Worm (Caenorhabditis elegans) whole organism, L4 larva: ENCODE data around the gene C23H3.9.

Experiments used
- F10B5.3 ChIP-seq: sonication (generic microtip); optimal IDR thresholded peaks from 2 replicates; lab custom pipeline; 2016; ENCODE audit warnings: mild to moderate bottlenecking, missing genetic modification characterization, missing compliant biosample characterization
- R02D3.7 ChIP-seq: fragments of 150-350 bp; sonication (generic microtip); optimal IDR thresholded peaks from 3 replicates; lab custom pipeline; 2014; ENCODE audit warnings: missing biosample characterization, missing genetic modification characterization
- aha-1 ChIP-seq: fragments of 150-350 bp; peaks from one replicate; lab custom pipeline; 2014; ENCODE audit warnings: missing biosample characterization, missing genetic modification characterization
- aly-2 ChIP-seq: sonication (generic microtip); optimal IDR thresholded peaks from 2 replicates; lab custom pipeline; 2018; ENCODE audit warnings: missing biosample characterization, missing genetic modification characterization
- ceh-32 ChIP-seq: sonication (generic microtip); optimal IDR thresholded peaks from 2 replicates; lab custom pipeline; 2016; ENCODE audit warnings: mild to moderate bottlenecking, missing genetic modification characterization, missing compliant biosample characterization; ENCODE audit not compliant: poor library complexity
- ceh-82 ChIP-seq: sonication (generic microtip); optimal IDR thresholded peaks from 2 replicates; lab custom pipeline; 2017; ENCODE audit warnings: missing biosample characterization, missing genetic modification characterization
- cey-2 ChIP-seq: sonication (generic microtip); optimal IDR thresholded peaks from 3 replicates; lab custom pipeline; 2017; ENCODE audit warnings: missing genetic modification characterization, mild to moderate bottlenecking, missing compliant biosample characterization, antibody characterized with exemption, borderline replicate concordance; ENCODE audit not compliant: insufficient read depth
- ctbp-1 ChIP-seq: fragments of 200-800 bp; sonication (Bioruptor generic); IDR thresholded peaks from 2 replicates; pipeline ENCODE4 v1.3.6; 2022; ENCODE audit warnings: missing genetic modification reagents, missing genetic modification characterization, missing compliant biosample characterization
- daf-16 ChIP-seq, 3 experiments: sonication (generic microtip); optimal IDR thresholded peaks; 2 replicates each; lab custom pipeline; 2016 to 2017; ENCODE audit warnings: missing genetic modification characterization in 3 of 3, missing genetic modification reagents in 3 of 3, mild to moderate bottlenecking in 2 of 3, missing compliant biosample characterization in 2 of 3, missing biosample characterization in 1 of 3, moderate library complexity in 1 of 3
- dmd-8 ChIP-seq: fragments of 200-800 bp; sonication (Bioruptor generic); IDR thresholded peaks from 2 replicates; pipeline ENCODE4 v1.3.6; 2022; ENCODE audit warnings: missing genetic modification characterization, missing compliant biosample characterization
- dmd-9 ChIP-seq: fragments of 200-800 bp; sonication (Bioruptor generic); IDR thresholded peaks from 2 replicates; pipeline ENCODE4 v1.3.6; 2022; ENCODE audit warnings: missing genetic modification reagents, missing genetic modification characterization, missing compliant biosample characterization
- duxl-1 ChIP-seq: sonication (generic microtip); optimal IDR thresholded peaks from 2 replicates; lab custom pipeline; 2016; ENCODE audit warnings: mild to moderate bottlenecking, missing genetic modification characterization, moderate library complexity, missing compliant biosample characterization; ENCODE audit not compliant: poor library complexity
- dve-1 ChIP-seq: sonication (generic microtip); optimal IDR thresholded peaks from 2 replicates; lab custom pipeline; 2017; ENCODE audit warnings: antibody characterized with exemption, mild to moderate bottlenecking, missing genetic modification characterization, missing compliant biosample characterization; ENCODE audit not compliant: insufficient read depth
- egl-27 ChIP-seq: sonication (generic microtip); optimal IDR thresholded peaks from 3 replicates; lab custom pipeline; 2017; ENCODE audit warnings: missing biosample characterization, missing genetic modification reagents, missing genetic modification characterization
- egl-43 ChIP-seq: fragments of 200-800 bp; sonication (Bioruptor generic); IDR thresholded peaks from 2 replicates; pipeline ENCODE4 v1.3.6; 2022; ENCODE audit warnings: missing genetic modification reagents, missing genetic modification characterization, missing compliant biosample characterization
- fos-1 ChIP-seq: fragments of 150-350 bp; optimal IDR thresholded peaks from 2 replicates; lab custom pipeline; 2014; ENCODE audit warnings: missing biosample characterization, missing genetic modification characterization
- hlh-11 ChIP-seq: fragments of 200-800 bp; sonication (Bioruptor generic); optimal IDR thresholded peaks from 2 replicates; lab custom pipeline; 2018; ENCODE audit warnings: mild to moderate bottlenecking, missing genetic modification characterization, missing compliant biosample characterization
- hlh-30 ChIP-seq: sonication (generic microtip); optimal IDR thresholded peaks from 2 replicates; lab custom pipeline; 2017; ENCODE audit warnings: antibody characterized with exemption, mild to moderate bottlenecking, missing genetic modification characterization, missing compliant biosample characterization; ENCODE audit not compliant: insufficient read depth
- lin-15B ChIP-seq: fragments of 150-350 bp; sonication (generic microtip); optimal IDR thresholded peaks from 3 replicates; lab custom pipeline; 2014; ENCODE audit warnings: missing biosample characterization, missing genetic modification characterization
- nhr-237 ChIP-seq: sonication (generic microtip); optimal IDR thresholded peaks from 2 replicates; lab custom pipeline; 2017; ENCODE audit warnings: missing biosample characterization, missing genetic modification characterization
- nhr-28 ChIP-seq: fragments of 150-350 bp; optimal IDR thresholded peaks from 2 replicates; lab custom pipeline; 2014; ENCODE audit warnings: missing biosample characterization, missing genetic modification characterization
- nhr-41 ChIP-seq: fragments of 200-800 bp; sonication (Bioruptor generic); IDR thresholded peaks from 2 replicates; pipeline ENCODE4 v1.3.6; 2022; ENCODE audit warnings: missing genetic modification reagents, missing genetic modification characterization, missing compliant biosample characterization
- nhr-42 ChIP-seq: fragments of 200-800 bp; sonication (Bioruptor generic); IDR thresholded peaks from 2 replicates; pipeline ENCODE4 v1.3.6; 2022; ENCODE audit warnings: missing genetic modification characterization, missing compliant biosample characterization
- nhr-48 ChIP-seq: sonication (generic microtip); optimal IDR thresholded peaks from 2 replicates; lab custom pipeline; 2016; ENCODE audit warnings: mild to moderate bottlenecking, missing genetic modification characterization, missing compliant biosample characterization
- nhr-6 ChIP-seq: fragments of 150-350 bp; optimal IDR thresholded peaks from 2 replicates; lab custom pipeline; 2014; ENCODE audit warnings: missing biosample characterization, missing genetic modification characterization
- pha-4 ChIP-seq, 2 experiments: fragments of 150-350 bp in 1 of 2; fragments of 200-800 bp in 1 of 2; sonication (Bioruptor generic) in 1 of 2; IDR thresholded peaks in 1 of 2; optimal IDR thresholded peaks in 1 of 2; 2 replicates each; pipeline versions ENCODE4 v1.3.6 to Lab custom; 2014 to 2022; ENCODE audit warnings: missing genetic modification characterization in 2 of 2, missing genetic modification reagents in 2 of 2, missing biosample characterization in 1 of 2, missing compliant biosample characterization in 1 of 2
- pqm-1 ChIP-seq: sonication (generic microtip); optimal IDR thresholded peaks from 2 replicates; lab custom pipeline; 2017; ENCODE audit warnings: missing biosample characterization, missing genetic modification characterization
- sdz-12 ChIP-seq: fragments of 200-800 bp; sonication (Bioruptor generic); optimal IDR thresholded peaks from 2 replicates; lab custom pipeline; 2018; ENCODE audit warnings: mild to moderate bottlenecking, missing genetic modification characterization, missing compliant biosample characterization
- snpc-1.2 ChIP-seq: fragments of 200-800 bp; sonication (Bioruptor generic); IDR thresholded peaks from 2 replicates; pipeline ENCODE4 v1.3.6; 2022; ENCODE audit warnings: missing genetic modification reagents, missing genetic modification characterization, missing compliant biosample characterization
- spr-3 ChIP-seq: fragments of 200-800 bp; sonication (Bioruptor generic); optimal IDR thresholded peaks from 2 replicates; lab custom pipeline; 2018; ENCODE audit warnings: mild to moderate bottlenecking, missing genetic modification characterization, missing compliant biosample characterization
- unc-130 ChIP-seq: sonication (generic microtip); optimal IDR thresholded peaks from 2 replicates; lab custom pipeline; 2016; ENCODE audit warnings: missing genetic modification reagents, missing genetic modification characterization, missing compliant biosample characterization
- vab-7 ChIP-seq: fragments of 200-800 bp; sonication (Bioruptor generic); IDR thresholded peaks from 2 replicates; pipeline ENCODE4 v1.3.6; 2022; ENCODE audit warnings: missing genetic modification reagents, missing genetic modification characterization, missing compliant biosample characterization
- zip-11 ChIP-seq: fragments of 200-800 bp; sonication (Bioruptor generic); IDR thresholded peaks from 2 replicates; pipeline ENCODE4 v1.3.6; 2022; ENCODE audit warnings: missing genetic modification characterization, missing compliant biosample characterization
- ztf-7 ChIP-seq: fragments of 150-350 bp; optimal IDR thresholded peaks from 2 replicates; lab custom pipeline; 2014; ENCODE audit warnings: missing biosample characterization, missing genetic modification characterization

Gene C23H3.9

ce11 chrII:79166-79565, at the start of gene C23H3.9:
TSS of gene C23H3.9 (minus strand) at chrII:79266.
- no peak for TF ChIP-seq R02D3.7
- TF ChIP-seq ctbp-1 (GFP tag; lab: Robert Waterston, UW): no peak
- TF ChIP-seq dmd-8 (GFP tag; lab: Robert Waterston, UW): no peak
- no peak for TF ChIP-seq snpc-1.2 (GFP tag; lab: Robert Waterston, UW)
- no peak for TF ChIP-seq egl-27
- no peak for TF ChIP-seq ztf-7 (tag; lab: Kevin White, UChicago)
- TF ChIP-seq fos-1 (tag; lab: Kevin White, UChicago): no peak
- no peak for TF ChIP-seq pha-4 (GFP tag; IDR thresholded peaks at IDR 0.05; lab: Robert Waterston, UW)
- no peak for TF ChIP-seq pha-4 (tag; optimal IDR thresholded peaks at IDR 0.05; lab: Kevin White, UChicago)
- no peak for TF ChIP-seq nhr-41 (GFP tag; lab: Robert Waterston, UW)
- TF ChIP-seq aha-1: no peak

ce11 chrII:124904-125303, 45.8 kb upstream of the C23H3.9 start, which contains the start of gene nmur-2:
TSS of gene nmur-2 (minus strand) at chrII:125004.
- no peak for TF ChIP-seq duxl-1 (tag; lab: Kevin White, UChicago)
- no peak for TF ChIP-seq nhr-48 (tag; lab: Kevin White, UChicago)
- no peak for TF ChIP-seq nhr-42
- no peak for TF ChIP-seq nhr-28 (tag; lab: Kevin White, UChicago)
- TF ChIP-seq ceh-82 (tag; lab: Kevin White, UChicago): no peak
- no peak for TF ChIP-seq lin-15B (tag; lab: Kevin White, UChicago)
- no peak for TF ChIP-seq F10B5.3 (tag; lab: Kevin White, UChicago)
- no peak for TF ChIP-seq aly-2 (tag; lab: Kevin White, UChicago)
- no peak for TF ChIP-seq sdz-12 (GFP tag; lab: Kevin White, UChicago)
- no peak for TF ChIP-seq unc-130 (GFP tag; lab: Kevin White, UChicago)
- no peak for TF ChIP-seq nhr-237 (tag; lab: Kevin White, UChicago)
- no peak for TF ChIP-seq cey-2 (tag; lab: Kevin White, UChicago)
- TF ChIP-seq spr-3: no peak
- TF ChIP-seq nhr-6: no peak
- TF ChIP-seq hlh-11 (tag; lab: Kevin White, UChicago): no peak
- no peak for TF ChIP-seq pqm-1 (tag; lab: Kevin White, UChicago)
- no peak for TF ChIP-seq vab-7 (GFP tag; lab: Robert Waterston, UW)
- TF ChIP-seq, all 104 proteins: peak for 0

ce11 chrII:122494-122893, 43.4 kb upstream of the C23H3.9 start:
- TF ChIP-seq cey-2 (tag; lab: Kevin White, UChicago) (no peak), dmd-9 (GFP tag; lab: Robert Waterston, UW) (no peak), nhr-6 (peak; percentile 0), egl-43 (GFP tag; lab: Robert Waterston, UW) (no peak), daf-16 (GFP tag; optimal IDR thresholded peaks at IDR 0.05; lab: Kevin White, UChicago) (no peak), daf-16 (tag; optimal IDR thresholded peaks at IDR 0.05; lab: Kevin White, UChicago) (peak; percentile 47), nhr-28 (tag; lab: Kevin White, UChicago) (peak; percentile 78), pqm-1 (tag; lab: Kevin White, UChicago) (peak; percentile 79)

ce11 chrII:122008-122407, 42.9 kb upstream of the C23H3.9 start:
- TF ChIP-seq nhr-28 (tag; lab: Kevin White, UChicago) (peak; percentile 9), ceh-32 (tag; lab: Kevin White, UChicago) (no peak), aha-1 (peak; percentile 31), hlh-30 (peak; percentile 39), dve-1 (peak; percentile 15), hlh-11 (tag; lab: Kevin White, UChicago) (peak; percentile 11), zip-11 (no peak)
- TF ChIP-seq, all 104 proteins: peak for 5
